Worm (Caenorhabditis elegans) whole organism, L2 larva: ENCODE measurements around the gene msp-38.

ENCODE experiments used
- ceh-16 ChIP-seq: fragments of 150-350 bp; optimal IDR thresholded peaks from 2 replicates; lab custom pipeline; 2014; ENCODE audit warnings: missing biosample characterization, missing genetic modification characterization
- ceh-82 ChIP-seq: fragments of 150-350 bp; optimal IDR thresholded peaks from 2 replicates; lab custom pipeline; 2014; ENCODE audit warnings: missing biosample characterization, missing genetic modification characterization
- dmd-4 ChIP-seq: sonication (generic microtip); optimal IDR thresholded peaks from 2 replicates; lab custom pipeline; 2017; ENCODE audit warnings: missing biosample characterization, missing genetic modification characterization
- elt-3 ChIP-seq: sonication (generic microtip); optimal IDR thresholded peaks from 2 replicates; lab custom pipeline; 2017; ENCODE audit warnings: missing biosample characterization, missing genetic modification characterization
- lsy-2 ChIP-seq, 2 experiments: fragments of 150-350 bp in 1 of 2; sonication (generic microtip) in 1 of 2; optimal IDR thresholded peaks; 2 replicates each; lab custom pipeline; 2014 to 2017; ENCODE audit warnings: missing biosample characterization in 2 of 2, missing genetic modification characterization in 2 of 2
- nhr-11 ChIP-seq: fragments of 150-350 bp; optimal IDR thresholded peaks from 2 replicates; lab custom pipeline; 2014; ENCODE audit warnings: missing biosample characterization, missing genetic modification characterization
- nhr-25 ChIP-seq: fragments of 150-350 bp; sonication (generic microtip); optimal IDR thresholded peaks from 3 replicates; lab custom pipeline; 2014; ENCODE audit warnings: missing biosample characterization, missing genetic modification characterization
- sma-9 ChIP-seq, 2 experiments: fragments of 150-350 bp in 1 of 2; sonication (generic microtip) in 1 of 2; optimal IDR thresholded peaks; 2 replicates each; lab custom pipeline; 2014 to 2016; ENCODE audit warnings: missing genetic modification characterization in 2 of 2, mild to moderate bottlenecking in 1 of 2, missing biosample characterization in 1 of 2, missing compliant biosample characterization in 1 of 2, missing genetic modification reagents in 1 of 2, moderate library complexity in 1 of 2

DNA sequence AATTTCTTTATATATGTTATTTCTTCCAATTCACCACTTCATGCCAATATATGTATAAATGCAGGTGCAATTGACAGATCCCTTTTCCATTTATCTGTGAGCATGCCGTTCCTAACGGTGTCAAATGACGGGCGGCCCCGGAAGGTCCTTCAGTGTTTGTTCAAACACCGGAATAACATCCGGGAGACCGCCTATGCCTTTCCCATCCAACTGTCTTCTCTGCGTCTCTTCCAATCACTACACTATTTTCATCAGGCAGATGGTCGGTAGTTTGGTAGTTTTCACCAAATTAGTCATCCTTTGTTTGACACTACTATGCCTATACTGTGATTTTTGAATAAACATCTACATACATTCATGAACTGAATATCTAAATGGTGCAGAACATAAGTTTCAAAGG is 47.0 kb upstream of the msp-38 start:
- no peak for TF ChIP-seq elt-3 (tag; lab: Kevin White, UChicago)
- no peak for TF ChIP-seq ceh-16 (tag; lab: Kevin White, UChicago)
- no peak for TF ChIP-seq nhr-25 (tag; lab: Kevin White, UChicago)
- no peak for TF ChIP-seq dmd-4 (tag; lab: Kevin White, UChicago)
- no peak for TF ChIP-seq nhr-11 (tag; lab: Kevin White, UChicago)
- no peak for TF ChIP-seq lsy-2 (tag; optimal IDR thresholded peaks at IDR 0.05; lab: Kevin White, UChicago)
- no peak for TF ChIP-seq sma-9 (GFP tag; optimal IDR thresholded peaks at IDR 0.05; lab: Kevin White, UChicago)
- TF ChIP-seq sma-9 (tag; optimal IDR thresholded peaks at IDR 0.05; lab: Kevin White, UChicago) = no peak
- TF ChIP-seq ceh-82 = no peak
